Fruit fly (Drosophila melanogaster) whole organism, wandering third instar larva: Measurements from ENCODE around the gene CG17380.

Experiments
- HLH106 ChIP-seq: fragments of 200-800 bp; optimal IDR thresholded peaks from 3 replicates; lab custom pipeline; 2019; ENCODE audit warnings: missing biosample characterization, mild to moderate bottlenecking, missing genetic modification characterization, moderate library complexity
- OdsH ChIP-seq: fragments of 200-800 bp; sonication (Bioruptor generic); optimal IDR thresholded peaks from 2 replicates; lab custom pipeline; 2016; ENCODE audit warnings: missing biosample characterization, mild to moderate bottlenecking, missing genetic modification characterization
- Vsx2 ChIP-seq: fragments of 200-300, 225-300 bp; sonication (Bioruptor generic); optimal IDR thresholded peaks from 2 replicates; lab custom pipeline; 2018; ENCODE audit warnings: missing biosample characterization, missing genetic modification characterization; ENCODE audit not compliant: partially characterized antibody
- jim ChIP-seq: fragments of 175-275, 200-325 bp; sonication (Bioruptor generic); optimal IDR thresholded peaks from 2 replicates; lab custom pipeline; 2016; ENCODE audit warnings: missing biosample characterization, mild to moderate bottlenecking, missing genetic modification characterization
- lola ChIP-seq: fragments of >200 bp; optimal IDR thresholded peaks from 2 replicates; lab custom pipeline; 2017; ENCODE audit warnings: missing biosample characterization, missing genetic modification characterization
- pan ChIP-seq: fragments of >200 bp; optimal IDR thresholded peaks from 2 replicates; lab custom pipeline; 2017
- psq ChIP-seq: fragments of 200-800 bp; sonication (Bioruptor generic); optimal IDR thresholded peaks from 3 replicates; lab custom pipeline; 2017; ENCODE audit warnings: missing biosample characterization, mild to moderate bottlenecking, missing genetic modification characterization, moderate library complexity
- usp ChIP-seq: fragments of >200 bp; optimal IDR thresholded peaks from 2 replicates; lab custom pipeline; 2017; ENCODE audit warnings: missing biosample characterization, missing genetic modification characterization

- TF ChIP-seq Vsx2 (GFP tag; lab: Kevin White, UChicago) (no peak), lola (GFP tag; lab: Kevin White, UChicago) (no peak), usp (GFP tag; lab: Kevin White, UChicago) (no peak), OdsH (GFP tag; lab: Kevin White, UChicago) (no peak), pan (lab: Kevin White, UChicago) (no peak), jim (GFP tag; lab: Kevin White, UChicago) (no peak), HLH106 (peak; percentile 57), psq (GFP tag; lab: Kevin White, UChicago) (no peak)
Observed at dm6 chr3R:23355829-23356738, 47.4 kb downstream of the CG17380 start, which contains the start of the genes ATPsynCF6 and Sec13.
